Fruit fly (Drosophila melanogaster) Kc167 (cell line): ENCODE measurements around the gene Sema1a.

ENCODE experiments used
- Myc ChIP-seq: fragments of >200 bp; optimal IDR thresholded peaks from 2 replicates; lab custom pipeline; 2017; ENCODE audit warnings: missing external identifiers
- Sin3A ChIP-seq: fragments of >200 bp; optimal IDR thresholded peaks from 2 replicates; lab custom pipeline; 2018; ENCODE audit warnings: missing external identifiers
- h ChIP-seq: fragments of >200 bp; optimal IDR thresholded peaks from 3 replicates; lab custom pipeline; 2018; ENCODE audit warnings: missing external identifiers
- insv ChIP-seq: fragments of >200 bp; optimal IDR thresholded peaks from 3 replicates; lab custom pipeline; 2018; ENCODE audit warnings: missing external identifiers
- psq ChIP-seq: fragments of >200 bp; optimal IDR thresholded peaks from 2 replicates; lab custom pipeline; 2017; ENCODE audit warnings: missing external identifiers
- ttk ChIP-seq: sonication (Bioruptor generic); optimal IDR thresholded peaks from 2 replicates; lab custom pipeline; 2017; ENCODE audit warnings: missing external identifiers

Sema1a gene

dm6 chr2L:8541469-8542233 lies at the start of gene Sema1a:
TSS of gene Sema1a (plus strand) at chr2L:8542147.
- no peak for TF ChIP-seq Myc (lab: Kevin White, UChicago)
- TF ChIP-seq ttk (lab: Kevin White, UChicago), result no peak
- no peak for TF ChIP-seq Sin3A (lab: Kevin White, UChicago)
- TF ChIP-seq psq (lab: Kevin White, UChicago), result no peak
- no peak for TF ChIP-seq h (lab: Kevin White, UChicago)
- no peak for TF ChIP-seq insv

dm6 chr2L:8496269-8496668 lies 45.7 kb upstream of the Sema1a start, which contains the start of gene Bace:
TSS of gene Bace (minus strand) at chr2L:8496307.
- TF ChIP-seq Sin3A (lab: Kevin White, UChicago), result no peak
- TF ChIP-seq Myc (lab: Kevin White, UChicago), result no peak
- TF ChIP-seq psq (lab: Kevin White, UChicago), result no peak
- TF ChIP-seq insv, result no peak
- no peak for TF ChIP-seq h (lab: Kevin White, UChicago)
- no peak for TF ChIP-seq ttk (lab: Kevin White, UChicago)

dm6 chr2L:8506729-8507128 lies 35.2 kb upstream of the Sema1a start, which contains the start of gene Dh31:
TSS of gene Dh31 (minus strand) at chr2L:8506845.
- TF ChIP-seq Sin3A (lab: Kevin White, UChicago), result no peak

dm6 chr2L:8511723-8512122 lies 30.2 kb upstream of the Sema1a start, which contains the start of gene CG13096:
TSS of gene CG13096 (minus strand) at chr2L:8511866.
- no peak for TF ChIP-seq Myc (lab: Kevin White, UChicago)
- no peak for TF ChIP-seq h (lab: Kevin White, UChicago)
- TF ChIP-seq Sin3A (lab: Kevin White, UChicago), result no peak
- TF ChIP-seq psq (lab: Kevin White, UChicago), result no peak
- TF ChIP-seq insv, result no peak

- TF ChIP-seq Myc (lab: Kevin White, UChicago) (no peak), insv (no peak), Sin3A (lab: Kevin White, UChicago) (no peak), ttk (lab: Kevin White, UChicago) (no peak), h (lab: Kevin White, UChicago) (no peak), psq (lab: Kevin White, UChicago) (no peak)
Measured at dm6 chr2L:8514748-8515147, 27.2 kb upstream of the Sema1a start, which contains the start of the genes CG13097 and PIG-U. TSS of gene CG13097 (minus strand) at chr2L:8514868. TSS of gene PIG-U (plus strand) at chr2L:8515096.

dm6 chr2L:8517256-8517694 lies 24.7 kb upstream of the Sema1a start, which contains the start of the genes mRpL51 and Uba4:
TSS of gene mRpL51 (minus strand) at chr2L:8517380.
TSS of gene Uba4 (plus strand) at chr2L:8517411.
- TF ChIP-seq ttk (lab: Kevin White, UChicago) (no peak), insv (no peak), Myc (lab: Kevin White, UChicago) (no peak), Sin3A (lab: Kevin White, UChicago) (no peak), psq (lab: Kevin White, UChicago) (no peak), h (lab: Kevin White, UChicago) (no peak)

- TF ChIP-seq Myc (lab: Kevin White, UChicago), result no peak
- no peak for TF ChIP-seq psq (lab: Kevin White, UChicago)
- TF ChIP-seq h (lab: Kevin White, UChicago), result no peak
Measured at dm6 chr2L:8519390-8519789, 22.6 kb upstream of the Sema1a start, which contains the start of gene Sgp. TSS of gene Sgp (plus strand) at chr2L:8519690.

- no peak for TF ChIP-seq ttk (lab: Kevin White, UChicago)
- no peak for TF ChIP-seq psq (lab: Kevin White, UChicago)
- no peak for TF ChIP-seq Myc (lab: Kevin White, UChicago)
- TF ChIP-seq insv, result no peak
- TF ChIP-seq h (lab: Kevin White, UChicago), result no peak
- TF ChIP-seq Sin3A (lab: Kevin White, UChicago), result no peak
Measured at dm6 chr2L:8521724-8522309, 20.1 kb upstream of the Sema1a start, which contains the start of gene Acer. TSS of gene Acer (plus strand) at chr2L:8521933.

dm6 chr2L:8522781-8523180 lies 19.2 kb upstream of the Sema1a start:
- TF ChIP-seq h (lab: Kevin White, UChicago) (no peak), insv (no peak), ttk (lab: Kevin White, UChicago) (no peak), Myc (lab: Kevin White, UChicago) (no peak), Sin3A (lab: Kevin White, UChicago) (no peak), psq (lab: Kevin White, UChicago) (no peak)

- TF ChIP-seq Myc (lab: Kevin White, UChicago) (no peak), Sin3A (lab: Kevin White, UChicago) (no peak), insv (no peak), ttk (lab: Kevin White, UChicago) (no peak), h (lab: Kevin White, UChicago) (no peak), psq (lab: Kevin White, UChicago) (no peak)
Measured at dm6 chr2L:8525000-8525399, 16.9 kb upstream of the Sema1a start.

dm6 chr2L:8528318-8528717 lies 13.6 kb upstream of the Sema1a start, which contains the start of the genes lmgA and lmgB:
TSS of gene lmgA (minus strand) at chr2L:8528618.
TSS of gene lmgB (minus strand) at chr2L:8528618.
- TF ChIP-seq psq (lab: Kevin White, UChicago), result no peak
- TF ChIP-seq h (lab: Kevin White, UChicago), result no peak
- TF ChIP-seq ttk (lab: Kevin White, UChicago), result no peak
- TF ChIP-seq Myc (lab: Kevin White, UChicago), result no peak
- TF ChIP-seq Sin3A (lab: Kevin White, UChicago), result no peak
- TF ChIP-seq insv, result no peak
